Worm (Caenorhabditis elegans): ENCODE results near the gene cup-15.

The cup-15 gene

ce11 chrII:9308614-9309046, 44.2 kb upstream of the cup-15 start:
- no peak for TF ChIP-seq ZK546.5 (tag; optimal IDR thresholded peaks at IDR 0.05)
- TF ChIP-seq nfya-1 (tag; optimal IDR thresholded peaks at IDR 0.05; ENCODE audit: insufficient read depth): peak; percentile 2
- TF ChIP-seq R02D3.7 (tag; optimal IDR thresholded peaks at IDR 0.05): no peak
- TF ChIP-seq snpc-4 (tag; optimal IDR thresholded peaks at IDR 0.05): no peak
- TF ChIP-seq elt-1 (tag; optimal IDR thresholded peaks at IDR 0.05): no peak
- no peak for TF ChIP-seq nhr-11 (tag; optimal IDR thresholded peaks at IDR 0.05)
- TF ChIP-seq sea-2 (GFP tag; optimal IDR thresholded peaks at IDR 0.05): no peak
- TF ChIP-seq unc-62 (GFP tag; optimal IDR thresholded peaks at IDR 0.05): no peak
- peak; percentile 34 for TF ChIP-seq egl-5 (tag; optimal IDR thresholded peaks at IDR 0.05)
- TF ChIP-seq aly-2 (tag; optimal IDR thresholded peaks at IDR 0.05): no peak
- no peak for TF ChIP-seq mdl-1 (tag; optimal IDR thresholded peaks at IDR 0.05)

- TF ChIP-seq nhr-77 (tag; optimal IDR thresholded peaks at IDR 0.05) (no peak), zag-1 (tag; optimal IDR thresholded peaks at IDR 0.05) (no peak), nhr-28 (tag; optimal IDR thresholded peaks at IDR 0.05) (no peak), fkh-10 (GFP tag; optimal IDR thresholded peaks at IDR 0.05) (no peak), unc-39 (tag; optimal IDR thresholded peaks at IDR 0.05) (no peak), nhr-12 (tag; optimal IDR thresholded peaks at IDR 0.05) (no peak), elt-3 (tag; optimal IDR thresholded peaks at IDR 0.05) (no peak), daf-12 (tag; optimal IDR thresholded peaks at IDR 0.05) (no peak), ceh-82 (tag; optimal IDR thresholded peaks at IDR 0.05) (no peak), jun-1 (tag; optimal IDR thresholded peaks at IDR 0.05) (no peak)
Observed at ce11 chrII:9310204-9310603, 42.6 kb upstream of the cup-15 start, which contains the start of gene cam-1. Gene cam-1, minus strand, starts transcription at chrII:9310304.

- TF ChIP-seq unc-39 (tag; optimal IDR thresholded peaks at IDR 0.05): no peak
- no peak for TF ChIP-seq zag-1 (tag; optimal IDR thresholded peaks at IDR 0.05)
- no peak for TF ChIP-seq lin-39 (tag; optimal IDR thresholded peaks at IDR 0.05)
Observed at ce11 chrII:9310794-9311193, 42.0 kb upstream of the cup-15 start.

ce11 chrII:9311702-9312101, 41.1 kb upstream of the cup-15 start:
- TF ChIP-seq daf-12 (tag; optimal IDR thresholded peaks at IDR 0.05): no peak
- peak; percentile 2 for TF ChIP-seq sea-2 (GFP tag; optimal IDR thresholded peaks at IDR 0.05)
- no peak for TF ChIP-seq ama-1 (optimal IDR thresholded peaks at IDR 0.05)
- no peak for TF ChIP-seq fkh-2 (tag; optimal IDR thresholded peaks at IDR 0.05)
- TF ChIP-seq fkh-10 (GFP tag; optimal IDR thresholded peaks at IDR 0.05): peak; percentile 96
- peak; percentile 9 for TF ChIP-seq nfya-1 (tag; optimal IDR thresholded peaks at IDR 0.05; ENCODE audit: insufficient read depth)

- TF ChIP-seq egl-27 (tag; optimal IDR thresholded peaks at IDR 0.05) (no peak), nhr-28 (tag; optimal IDR thresholded peaks at IDR 0.05) (no peak), jun-1 (tag; optimal IDR thresholded peaks at IDR 0.05) (no peak), elt-1 (tag; optimal IDR thresholded peaks at IDR 0.05) (no peak), nhr-76 (tag; optimal IDR thresholded peaks at IDR 0.05) (no peak), elt-2 (tag; optimal IDR thresholded peaks at IDR 0.05) (no peak), lsy-12 (tag; optimal IDR thresholded peaks at IDR 0.05) (no peak), ceh-9 (tag; optimal IDR thresholded peaks at IDR 0.05) (no peak), unc-39 (tag; optimal IDR thresholded peaks at IDR 0.05) (no peak)
Observed at ce11 chrII:9313335-9313734, 39.5 kb upstream of the cup-15 start.

ce11 chrII:9314733-9315132, 38.1 kb upstream of the cup-15 start:
- TF ChIP-seq elt-3 (tag; optimal IDR thresholded peaks at IDR 0.05) (no peak), tbx-2 (tag; optimal IDR thresholded peaks at IDR 0.05) (no peak), pha-4 (tag; optimal IDR thresholded peaks at IDR 0.05) (no peak), pqm-1 (tag; optimal IDR thresholded peaks at IDR 0.05) (no peak), fkh-10 (GFP tag; optimal IDR thresholded peaks at IDR 0.05) (no peak), ztf-11 (tag; optimal IDR thresholded peaks at IDR 0.05) (no peak), elt-2 (tag; optimal IDR thresholded peaks at IDR 0.05) (no peak), hmg-11 (tag; optimal IDR thresholded peaks at IDR 0.05) (no peak), fos-1 (tag; optimal IDR thresholded peaks at IDR 0.05) (no peak), eor-1 (tag; optimal IDR thresholded peaks at IDR 0.05) (no peak), skn-1 (tag; optimal IDR thresholded peaks at IDR 0.05) (no peak)
